Fruit fly (Drosophila melanogaster): ENCODE results near the gene Mst89B.
A peak's percentile ranks its signal among the peaks of the same experiment; 100 is the strongest.

Mst89B gene

DNA sequence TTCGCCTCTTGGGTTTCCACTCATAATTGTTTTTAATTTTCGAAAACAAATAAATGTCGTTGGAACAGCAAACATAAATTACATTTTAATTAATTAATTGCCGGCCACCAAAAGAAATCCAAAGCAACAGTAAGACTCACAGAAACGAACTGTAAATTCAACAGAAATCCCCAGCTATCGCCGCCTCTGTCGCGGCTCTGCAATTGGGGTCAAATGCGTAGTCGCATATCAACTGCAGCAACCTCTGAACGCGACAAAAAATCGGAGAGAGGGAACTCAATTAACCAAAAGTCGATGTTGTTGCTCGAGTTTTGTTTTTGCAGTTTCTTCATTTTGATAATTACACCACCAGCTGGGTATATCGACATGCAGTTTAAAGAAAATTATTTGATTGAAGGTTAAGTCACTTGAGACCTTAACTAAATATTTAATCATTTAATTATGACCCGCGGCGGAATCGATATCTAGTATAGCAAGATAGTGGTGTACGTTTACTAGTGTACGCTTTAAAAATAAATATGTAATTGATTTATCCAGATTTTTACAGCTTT lies 12.6 kb downstream of the Mst89B start:
- TF ChIP-seq noc (tag; optimal IDR thresholded peaks at IDR 0.05), result no peak

DNA sequence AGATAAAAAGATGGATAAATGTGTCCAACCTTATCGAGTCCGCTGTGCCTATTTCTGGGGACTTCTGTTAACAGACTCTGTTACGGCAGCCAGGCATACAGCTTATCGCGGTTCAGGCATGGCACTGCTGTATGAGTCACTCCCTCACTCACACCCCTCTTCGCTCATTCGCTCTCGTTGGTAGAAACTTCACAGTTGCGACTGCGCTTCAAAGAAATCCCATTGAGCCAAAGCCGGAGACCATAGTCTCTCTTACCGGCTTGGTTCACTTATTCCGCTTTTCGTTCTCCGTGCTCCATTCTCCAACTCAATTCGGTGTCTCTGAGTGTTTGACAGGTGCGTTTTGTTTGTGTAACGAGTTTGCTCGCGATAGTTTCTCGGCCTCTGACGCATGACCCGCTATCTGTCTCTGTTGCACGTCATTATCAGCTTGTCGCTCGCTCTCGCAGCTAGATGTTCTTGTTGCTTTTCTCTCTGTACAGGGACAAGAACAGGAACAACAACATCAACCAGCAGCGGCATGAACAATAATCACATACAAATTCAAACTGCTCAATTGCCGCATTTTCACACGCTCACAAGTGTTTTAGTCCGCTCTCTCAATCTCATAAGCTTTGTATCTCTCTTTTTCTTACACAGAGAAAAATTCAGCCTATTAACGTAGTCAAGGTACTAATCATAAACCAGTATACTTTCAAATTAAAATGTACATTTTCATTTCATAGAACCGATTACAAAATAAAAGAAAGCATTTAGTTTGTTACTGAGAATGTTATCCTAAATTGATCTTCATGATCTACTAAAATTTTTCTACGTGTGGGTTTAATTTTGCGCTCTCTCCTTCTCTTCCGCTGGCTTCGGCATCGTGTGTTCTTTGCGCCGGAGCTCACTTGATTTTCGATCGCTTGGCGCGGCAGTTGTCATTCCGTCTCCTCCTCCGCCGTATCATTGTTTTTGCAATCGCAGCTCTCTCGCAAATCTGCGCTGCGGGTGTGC lies 13.5 kb downstream of the Mst89B start:
- TF ChIP-seq noc (tag; optimal IDR thresholded peaks at IDR 0.05), result peak; percentile 100

DNA sequence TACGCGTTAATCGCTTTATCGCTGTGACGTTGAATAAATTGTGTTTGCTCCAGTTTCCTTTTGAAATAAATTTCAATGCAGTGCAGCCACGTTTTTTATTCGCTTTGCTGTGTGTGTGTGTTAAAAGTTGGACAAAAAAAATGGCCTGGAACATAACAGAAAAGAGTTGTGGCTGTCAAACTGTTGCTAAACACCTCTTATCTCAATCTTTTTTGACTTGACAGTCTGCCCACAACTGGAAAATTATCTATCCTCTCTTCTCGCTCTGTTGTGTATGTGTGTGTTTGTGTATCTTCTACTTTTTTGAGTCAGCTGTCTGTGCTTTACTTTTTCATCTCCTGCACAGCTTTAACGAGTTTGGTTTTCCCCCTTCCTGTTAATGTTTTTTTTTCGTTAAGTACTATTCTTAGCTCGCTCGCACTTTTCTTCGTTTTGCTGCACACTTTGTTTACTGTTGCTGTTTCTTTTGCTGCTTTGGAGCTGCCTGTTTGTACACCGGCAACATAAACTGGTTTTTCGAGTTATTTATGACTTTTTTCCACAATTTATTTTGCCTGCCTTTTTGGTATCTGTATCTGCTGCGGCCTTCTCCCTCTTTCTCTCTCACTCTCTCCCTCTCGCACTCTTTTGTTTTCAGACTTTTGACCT lies 14.3 kb downstream of the Mst89B start:
- no peak for TF ChIP-seq noc (tag; optimal IDR thresholded peaks at IDR 0.05)

DNA sequence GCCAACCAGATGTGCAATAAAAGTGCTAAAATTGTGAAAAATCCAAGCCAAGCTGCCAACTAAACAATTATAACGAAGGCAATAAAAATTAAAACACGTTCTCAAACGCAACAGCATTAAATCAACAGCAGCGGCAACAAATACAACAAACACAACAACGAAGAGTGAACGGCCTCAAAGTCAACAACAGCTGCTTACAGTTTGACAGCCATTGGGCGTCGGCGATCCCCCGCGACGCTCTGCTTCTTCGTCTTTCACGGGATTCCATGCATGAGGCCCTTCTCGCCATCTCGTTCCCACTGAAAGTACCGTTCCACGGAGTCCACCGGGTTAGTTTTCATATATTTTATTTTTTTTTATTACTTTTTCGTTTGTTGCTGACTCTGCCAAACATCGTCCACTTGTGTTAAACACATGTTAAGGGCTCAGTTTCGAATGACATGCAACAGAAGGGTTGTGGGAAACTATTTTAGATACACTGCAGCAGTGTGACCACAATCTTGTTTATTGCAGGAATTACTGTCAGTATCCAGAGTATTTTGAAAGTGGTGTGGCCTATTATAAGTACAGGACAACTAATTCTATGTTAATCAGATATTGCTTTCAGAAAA lies 15.4 kb downstream of the Mst89B start:
- no peak for TF ChIP-seq noc (tag; optimal IDR thresholded peaks at IDR 0.05)

DNA sequence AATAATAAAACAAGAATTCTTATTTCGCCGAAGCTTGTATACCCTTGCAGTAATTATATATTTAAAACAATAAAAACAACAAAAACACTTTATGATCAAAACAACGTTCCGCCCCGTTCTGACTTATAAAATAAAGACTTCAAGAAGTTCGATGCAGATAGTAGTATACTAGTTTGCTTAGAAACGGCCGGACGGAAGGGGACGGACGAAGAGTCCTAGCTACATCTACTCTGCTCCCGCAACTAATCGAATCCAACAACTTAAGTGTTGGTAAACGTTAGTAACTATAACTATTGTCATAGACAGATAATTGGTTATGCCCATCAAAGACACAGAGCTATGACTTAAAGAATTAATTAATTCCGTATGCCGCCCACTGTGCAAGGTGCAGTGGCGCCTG lies 17.7 kb downstream of the Mst89B start:
- TF ChIP-seq noc (tag; optimal IDR thresholded peaks at IDR 0.05), result no peak

DNA sequence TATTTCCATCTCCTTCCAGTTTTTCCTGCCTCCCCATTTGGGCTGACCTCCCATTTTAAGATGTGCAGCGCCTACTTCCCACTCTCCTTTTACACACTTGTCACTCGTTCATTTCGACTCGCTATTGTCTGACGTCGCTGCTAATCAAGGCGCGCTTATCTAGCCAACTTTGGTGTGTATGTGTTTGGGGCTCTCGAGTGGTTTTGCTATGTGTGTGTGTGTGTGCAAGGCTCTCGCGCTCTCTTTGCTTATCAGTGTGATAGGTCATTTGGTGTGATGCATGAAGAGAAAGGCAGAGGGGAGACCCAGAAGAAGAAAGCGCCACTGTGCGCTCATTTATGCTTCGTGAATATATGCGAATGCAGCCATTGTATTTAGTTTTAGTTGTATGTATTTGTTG lies 18.1 kb downstream of the Mst89B start:
- no peak for TF ChIP-seq noc (tag; optimal IDR thresholded peaks at IDR 0.05)

DNA sequence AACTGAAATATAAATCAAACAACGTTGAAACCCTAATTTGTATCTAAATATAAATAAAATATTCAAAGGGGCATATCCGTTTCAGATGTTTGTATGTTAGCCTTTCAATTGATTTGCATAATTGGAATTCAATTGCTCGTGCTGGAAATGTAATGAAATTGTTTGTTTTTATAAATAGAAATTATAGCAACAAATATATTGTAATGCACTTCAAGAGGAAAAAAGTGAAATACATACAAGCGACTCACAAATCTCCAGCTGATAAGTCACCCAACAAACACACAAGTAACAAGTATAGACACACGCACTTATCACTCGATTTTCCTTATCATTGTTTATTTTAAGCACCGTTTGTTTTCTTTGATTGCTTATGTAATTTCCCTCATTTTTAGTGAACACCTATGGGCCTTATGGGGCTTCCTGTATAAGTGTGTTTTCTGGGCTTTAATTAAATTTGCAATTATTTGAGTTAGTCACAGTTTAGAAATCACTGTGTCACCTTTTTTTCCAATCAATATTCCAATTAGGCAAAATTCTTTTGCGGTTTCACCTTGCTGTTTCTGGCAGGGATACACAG lies 18.9 kb downstream of the Mst89B start:
- TF ChIP-seq noc (tag; optimal IDR thresholded peaks at IDR 0.05), result no peak

DNA sequence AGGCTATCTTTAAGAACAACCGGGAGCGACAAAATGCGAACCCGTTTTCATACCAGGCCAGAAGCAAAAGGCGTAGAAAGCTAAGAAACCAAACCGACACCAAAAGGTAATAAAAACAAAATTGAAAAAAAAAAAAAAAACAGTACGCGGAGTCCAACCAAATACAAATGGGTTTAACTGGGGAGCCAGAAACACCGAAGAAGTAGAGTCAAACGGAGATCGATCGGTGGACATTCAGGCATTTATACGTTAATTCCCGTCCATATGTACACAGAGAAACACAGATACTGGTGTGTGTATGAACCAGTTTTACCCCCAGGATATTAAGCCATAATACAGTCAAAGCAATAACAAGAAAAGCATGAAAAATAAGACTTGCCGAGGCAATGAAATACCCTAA lies 20.4 kb downstream of the Mst89B start:
- TF ChIP-seq noc (tag; optimal IDR thresholded peaks at IDR 0.05), result no peak

DNA sequence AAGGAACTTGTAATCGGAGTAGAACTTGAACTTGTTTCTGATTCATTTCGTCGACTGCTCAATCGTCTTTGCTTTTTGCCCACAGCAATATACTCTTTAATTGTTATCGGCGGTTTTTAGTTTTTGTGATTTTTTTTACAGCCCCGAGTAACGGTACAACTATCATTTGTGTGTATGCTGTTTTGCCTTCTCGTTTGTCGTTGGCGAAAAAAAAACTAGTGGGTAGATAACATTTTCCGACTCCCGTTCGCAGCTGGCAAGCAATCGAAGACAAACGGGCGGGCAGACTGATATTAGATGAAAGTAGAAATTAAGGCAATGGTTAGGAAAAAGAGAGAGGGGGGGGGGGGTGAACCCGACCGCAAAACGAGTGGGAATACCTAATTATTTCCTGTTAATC lies 21.0 kb downstream of the Mst89B start:
- no peak for TF ChIP-seq noc (tag; optimal IDR thresholded peaks at IDR 0.05)

DNA sequence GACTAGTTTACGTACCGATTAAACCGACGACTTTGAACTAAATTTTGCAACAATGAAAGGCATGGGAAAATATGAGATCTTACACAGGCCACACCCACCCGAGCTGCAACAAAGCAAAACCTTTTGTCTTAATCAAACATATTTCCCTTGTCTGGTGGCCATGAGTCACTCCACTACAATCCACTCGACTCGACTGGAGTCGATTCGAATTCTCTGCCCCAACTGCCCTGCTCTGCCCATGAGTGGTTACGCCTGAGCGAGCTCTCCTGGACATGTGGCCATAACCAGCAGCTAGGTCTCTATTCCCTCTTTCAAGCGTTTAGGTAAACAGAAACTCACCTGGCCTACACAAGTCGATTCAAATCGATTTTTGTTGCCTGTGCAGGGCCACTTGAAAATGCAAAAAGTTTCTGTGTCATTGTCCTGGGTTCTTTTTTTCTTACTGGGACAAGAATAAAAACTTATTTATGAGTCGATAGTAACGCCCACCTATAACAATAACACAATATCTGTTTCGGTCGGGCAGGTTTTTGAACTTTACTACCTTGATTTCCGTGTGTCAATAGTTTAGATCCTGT lies 22.0 kb downstream of the Mst89B start:
- TF ChIP-seq noc (tag; optimal IDR thresholded peaks at IDR 0.05), result no peak

DNA sequence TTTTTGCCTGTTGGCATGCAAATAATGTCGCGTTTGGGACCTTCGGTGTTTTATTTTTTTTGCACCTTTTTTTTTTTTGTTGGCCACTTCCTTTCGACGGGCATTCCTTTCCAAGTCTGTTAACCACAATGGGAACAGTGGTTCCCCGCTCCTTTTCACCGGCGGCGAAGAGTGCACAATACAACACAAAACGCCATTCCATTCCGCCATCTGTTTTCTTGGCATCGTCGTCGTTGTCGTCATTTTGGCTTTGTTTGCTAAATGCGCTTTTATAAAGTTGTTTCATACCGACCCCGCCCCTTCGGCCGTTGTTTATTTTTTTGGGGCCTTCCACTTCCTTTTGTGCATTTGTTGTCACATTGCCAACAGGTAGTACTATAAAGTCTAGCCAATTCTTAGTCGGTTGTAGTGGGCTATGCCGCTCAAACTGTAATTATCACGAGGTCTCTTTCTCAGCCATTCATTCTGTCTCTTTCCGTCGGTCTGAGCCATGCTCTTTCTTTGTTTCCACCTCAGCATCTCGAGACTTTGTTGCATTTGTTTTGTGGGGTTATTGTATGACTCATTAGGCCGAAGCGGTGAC lies 23.5 kb downstream of the Mst89B start:
- TF ChIP-seq noc (tag; optimal IDR thresholded peaks at IDR 0.05), result no peak

DNA sequence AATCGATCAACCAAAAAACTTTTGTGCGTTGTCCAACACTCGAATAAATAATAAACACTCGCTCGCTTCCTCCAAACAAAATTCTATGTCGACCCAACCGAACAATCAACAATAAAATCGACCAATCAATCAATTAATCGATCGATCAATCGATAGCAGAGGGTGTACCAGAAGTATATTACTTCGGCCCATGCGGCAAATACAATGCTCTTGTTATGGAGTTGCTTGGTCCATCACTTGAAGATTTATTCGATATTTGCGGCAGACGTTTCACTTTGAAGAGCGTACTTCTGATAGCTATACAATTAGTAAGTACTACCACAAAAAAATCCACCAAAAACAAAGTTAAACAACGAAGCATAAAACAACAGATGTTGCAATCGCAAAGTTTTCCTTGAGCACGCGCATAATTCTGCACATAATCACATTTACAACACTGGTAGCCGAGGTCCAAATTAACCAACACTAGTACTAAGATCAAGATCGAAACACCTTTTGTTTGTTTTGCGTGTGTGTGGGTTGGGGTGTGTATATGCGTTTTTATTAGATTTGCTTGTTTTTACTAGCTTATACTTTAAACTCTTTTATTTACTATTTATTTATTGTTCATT lies 28.8 kb downstream of the Mst89B start:
- TF ChIP-seq noc (tag; optimal IDR thresholded peaks at IDR 0.05), result no peak

DNA sequence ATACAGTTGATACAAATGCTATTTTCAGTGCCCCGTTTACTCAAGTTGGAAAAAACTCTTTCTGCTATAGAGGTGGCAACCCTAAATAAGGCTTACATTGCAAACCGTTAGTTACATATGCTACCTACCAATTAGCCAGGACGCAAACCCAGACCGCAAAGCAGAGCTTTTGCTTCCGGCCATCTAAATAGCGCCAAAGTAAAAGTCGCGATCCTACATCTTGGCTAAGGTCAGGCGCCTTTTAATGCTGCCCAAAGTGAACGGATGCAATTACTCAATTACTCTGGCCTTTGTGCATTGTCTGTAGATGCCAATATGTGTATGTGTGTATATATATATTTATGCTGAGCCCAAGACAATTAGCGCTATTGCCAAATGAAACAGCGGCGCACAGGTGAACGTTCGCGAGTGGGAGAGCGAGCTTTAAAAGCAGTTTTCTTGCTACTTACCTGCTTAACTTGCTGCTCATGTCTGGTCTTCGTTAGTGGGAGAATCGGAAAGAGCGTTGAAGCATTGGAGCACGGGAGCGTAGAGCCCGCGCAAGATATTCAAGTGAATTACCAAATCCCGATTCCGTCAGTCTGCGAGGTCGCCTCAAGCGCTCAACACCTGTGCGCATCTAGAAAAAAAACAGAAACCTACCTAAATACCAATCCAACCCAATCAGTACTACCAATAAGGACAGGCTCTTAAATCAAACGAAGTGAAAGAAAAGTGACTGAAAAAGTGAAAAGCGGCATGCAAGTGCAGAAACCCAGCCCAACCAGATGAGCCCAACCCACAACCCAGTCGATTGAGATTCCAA lies 38.6 kb downstream of the Mst89B start, which contains the start of gene Zip89B:
Gene Zip89B (plus strand): TSS at position 574 of the 805 bp plus-strand sequence.
- TF ChIP-seq noc (tag; optimal IDR thresholded peaks at IDR 0.05), result no peak

DNA sequence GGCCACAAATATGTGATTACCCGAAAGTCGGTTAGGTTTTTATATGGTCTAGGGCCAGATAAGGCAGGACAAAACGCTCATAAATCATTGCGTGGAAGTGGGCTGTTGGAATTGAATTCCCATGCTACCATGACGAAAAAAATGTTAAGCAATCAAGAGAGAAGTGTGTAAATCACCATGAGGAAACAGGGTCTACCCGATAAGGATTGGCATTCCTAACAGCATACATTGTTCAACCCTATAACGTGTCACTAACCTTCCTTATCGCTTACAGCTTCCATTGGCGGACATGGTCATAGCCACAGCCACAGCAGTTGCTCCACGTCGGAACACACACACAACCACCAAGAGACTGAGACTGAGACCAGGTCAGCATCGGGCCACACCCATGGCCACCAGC lies 41.2 kb downstream of the Mst89B start:
- TF ChIP-seq noc (tag; optimal IDR thresholded peaks at IDR 0.05), result no peak
